Fruit fly (Drosophila melanogaster) whole organism, pupa: Measurements from ENCODE around the gene Bub1.
A peak's percentile ranks its signal among the peaks of the same experiment; 100 is the strongest.

Source experiments
- CG10348 ChIP-seq: fragments of 200-800 bp; sonication (Bioruptor generic); IDR thresholded peaks from 2 replicates; pipeline ENCODE4 v1.3.6; 2022; ENCODE audit warnings: missing biosample characterization, missing genetic modification characterization
- CG12605 ChIP-seq: fragments of 200-800 bp; sonication (Bioruptor generic); IDR thresholded peaks from 2 replicates; pipeline ENCODE4 v1.3.6; 2022; ENCODE audit warnings: missing biosample characterization, missing genetic modification characterization
- CG13204 ChIP-seq: fragments of 200-800 bp; sonication (Bioruptor generic); optimal IDR thresholded peaks from 2 replicates; lab custom pipeline; 2018; ENCODE audit warnings: missing biosample characterization, mild to moderate bottlenecking, missing genetic modification characterization, moderate library complexity
- CG14655 ChIP-seq: fragments of 200-800 bp; sonication (Bioruptor generic); optimal IDR thresholded peaks from 3 replicates; lab custom pipeline; 2017; ENCODE audit warnings: mild to moderate bottlenecking, missing biosample characterization, missing genetic modification reagents, missing genetic modification characterization
- CG15710 ChIP-seq: fragments of 200-800 bp; sonication (Bioruptor generic); optimal IDR thresholded peaks from 2 replicates; lab custom pipeline; 2018; ENCODE audit warnings: missing biosample characterization, mild to moderate bottlenecking, missing genetic modification characterization, moderate library complexity
- CG17806 ChIP-seq: fragments of 200-800 bp; sonication (Bioruptor generic); optimal IDR thresholded peaks from 2 replicates; lab custom pipeline; 2018; ENCODE audit warnings: missing biosample characterization, mild to moderate bottlenecking, missing genetic modification characterization, moderate library complexity
- CG34367 ChIP-seq: fragments of 200-800 bp; sonication (Bioruptor generic); optimal IDR thresholded peaks from 2 replicates; lab custom pipeline; 2018; ENCODE audit warnings: missing biosample characterization, mild to moderate bottlenecking, missing genetic modification characterization
- CG4496 ChIP-seq: fragments of 200-800 bp; sonication (Bioruptor generic); IDR thresholded peaks from 3 replicates; pipeline ENCODE4 v1.3.6; 2022; ENCODE audit warnings: missing biosample characterization, missing genetic modification characterization
- CG8159 ChIP-seq: fragments of 200-800 bp; sonication (Bioruptor generic); optimal IDR thresholded peaks from 3 replicates; lab custom pipeline; 2018; ENCODE audit warnings: missing biosample characterization, mild to moderate bottlenecking, missing genetic modification characterization, moderate library complexity
- CG8301 ChIP-seq: fragments of 200-800 bp; sonication (Bioruptor generic); optimal IDR thresholded peaks from 2 replicates; lab custom pipeline; 2018; ENCODE audit warnings: missing biosample characterization, mild to moderate bottlenecking, missing genetic modification characterization
- Ets98B ChIP-seq: fragments of 200-800 bp; sonication (Bioruptor generic); IDR thresholded peaks from 2 replicates; pipeline ENCODE4 v1.3.6; 2022; ENCODE audit warnings: missing biosample characterization, missing genetic modification characterization
- Pif1B ChIP-seq: fragments of 200-800 bp; sonication (Bioruptor generic); optimal IDR thresholded peaks from 3 replicates; lab custom pipeline; 2016; ENCODE audit warnings: missing biosample characterization, missing genetic modification characterization
- Snoo ChIP-seq: fragments of 200-800 bp; sonication (Bioruptor generic); optimal IDR thresholded peaks from 3 replicates; lab custom pipeline; 2017; ENCODE audit warnings: missing biosample characterization, mild to moderate bottlenecking, missing genetic modification characterization, inconsistent platforms
- rn ChIP-seq: fragments of 200-800 bp; sonication (Bioruptor generic); IDR thresholded peaks from 2 replicates; pipeline ENCODE4 v1.3.6; 2022; ENCODE audit warnings: missing biosample characterization, missing genetic modification characterization

- TF ChIP-seq CG10348 (GFP tag; lab: Robert Waterston, UW) (0 out of 2 replicates have a peak, but pooled peaks have one; percentile 23), CG13204 (peak; percentile 53), CG34367 (tag; lab: Kevin White, UChicago) (peak; percentile 96), CG8159 (peak; percentile 98), Pif1B (GFP tag; lab: Kevin White, UChicago) (peak; percentile 90), rn (GFP tag; lab: Robert Waterston, UW) (peak; percentile 59), CG4496 (GFP tag; lab: Robert Waterston, UW) (peak; percentile 83), CG14655 (peak; percentile 84), CG17806 (tag; lab: Kevin White, UChicago) (peak; percentile 98), CG8301 (tag; lab: Kevin White, UChicago) (peak; percentile 80), CG15710 (tag; lab: Kevin White, UChicago) (peak; percentile 99), Snoo (tag; lab: Kevin White, UChicago) (peak; percentile 87), CG12605 (GFP tag; lab: Robert Waterston, UW) (peak; percentile 78), Ets98B (GFP tag; lab: Robert Waterston, UW) (peak; percentile 69)
Observed at dm6 chr2L:5292643-5292963, 13.9 kb downstream of the Bub1 start.
